Fruit fly (Drosophila melanogaster): ENCODE data around the gene Acn.

DNA sequence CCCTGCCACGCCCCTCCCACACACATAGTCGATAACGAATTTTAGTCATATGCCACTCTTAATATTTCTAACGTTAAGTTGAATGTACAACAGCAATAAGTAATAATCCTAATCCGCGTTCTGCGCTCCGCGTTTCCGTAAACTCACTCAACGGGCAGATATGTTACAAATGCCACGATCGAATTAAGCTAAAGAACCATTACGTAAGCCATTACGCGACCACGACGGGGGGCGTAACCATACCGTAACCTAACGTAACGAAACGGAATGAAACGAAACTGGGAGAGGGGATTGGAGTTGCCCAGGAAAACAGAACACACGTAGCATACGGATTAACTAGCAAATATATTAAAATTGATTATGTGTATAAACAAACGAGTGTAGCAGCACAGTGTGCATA, 12.6 kb downstream of the Acn start:
- no peak for TF ChIP-seq CG5204 (GFP tag; optimal IDR thresholded peaks at IDR 0.05)
- no peak for TF ChIP-seq kay (GFP tag; ENCODE audit: borderline replicate concordance)
- TF ChIP-seq tj (GFP tag; optimal IDR thresholded peaks at IDR 0.05), result no peak
- no peak for TF ChIP-seq CG14711 (tag; optimal IDR thresholded peaks at IDR 0.05)
